Worm (Caenorhabditis elegans): ENCODE data around the gene gyg-2.

Gene gyg-2

ce11 chrV:16793312-16793711 is 47.3 kb upstream of the gyg-2 start (continued):
- peak; percentile 48 for TF ChIP-seq ztf-18 (tag; optimal IDR thresholded peaks at IDR 0.05)
- no peak for TF ChIP-seq unc-62 (GFP tag; optimal IDR thresholded peaks at IDR 0.05)

- TF ChIP-seq ceh-58 (GFP tag; IDR thresholded peaks at IDR 0.05) (0 out of 2 replicates have a peak, but pooled peaks have one; percentile 48), nhr-80 (tag; optimal IDR thresholded peaks at IDR 0.05) (no peak), F37B4.10 (GFP tag; IDR thresholded peaks at IDR 0.05) (no peak), sea-2 (GFP tag; IDR thresholded peaks at IDR 0.05) (no peak), zfh-2 (GFP tag; conservative IDR thresholded peaks at IDR 0.05) (peak; percentile 67), nhr-179 (tag; optimal IDR thresholded peaks at IDR 0.05) (no peak), ama-1 (optimal IDR thresholded peaks at IDR 0.05) (no peak), ama-1 (GFP tag; optimal IDR thresholded peaks at IDR 0.05) (peak in 1 of 2 experiments; percentile 39), atf-7 (tag; optimal IDR thresholded peaks at IDR 0.05) (no peak), Y67H2A.10 (GFP tag; conservative IDR thresholded peaks at IDR 0.05) (no peak), let-526 (GFP tag; IDR thresholded peaks at IDR 0.05) (no peak)
Observed at ce11 chrV:16792717-16793116, 46.7 kb upstream of the gyg-2 start.

ce11 chrV:16788967-16789366 is 42.9 kb upstream of the gyg-2 start, which contains the start of gene immt-2:
TSS of gene immt-2 (plus strand) at chrV:16789267.
- TF ChIP-seq hmg-20 (GFP tag; IDR thresholded peaks at IDR 0.05) (no peak), lag-1 (GFP tag; IDR thresholded peaks at IDR 0.05) (no peak), xnd-1 (tag; optimal IDR thresholded peaks at IDR 0.05) (no peak), F57C9.4 (tag; optimal IDR thresholded peaks at IDR 0.05) (no peak), hlh-12 (tag; optimal IDR thresholded peaks at IDR 0.05) (no peak), snpc-4 (GFP tag; optimal IDR thresholded peaks at IDR 0.05) (no peak), snpc-4 (tag; optimal IDR thresholded peaks at IDR 0.05) (peak in 1 of 4 experiments; percentile 28), egrh-3 (GFP tag; IDR thresholded peaks at IDR 0.05) (no peak), ztf-22 (GFP tag; optimal IDR thresholded peaks at IDR 0.05) (no peak), lsl-1 (GFP tag; optimal IDR thresholded peaks at IDR 0.05) (peak; percentile 85), ztf-18 (tag; optimal IDR thresholded peaks at IDR 0.05) (peak; percentile 17), nhr-80 (tag; optimal IDR thresholded peaks at IDR 0.05) (no peak)

- TF ChIP-seq C06A6.2 (GFP tag; conservative IDR thresholded peaks at IDR 0.05): no peak
- TF ChIP-seq ets-4 (GFP tag; optimal IDR thresholded peaks at IDR 0.05): no peak
- no peak for TF ChIP-seq attf-5 (GFP tag; optimal IDR thresholded peaks at IDR 0.05)
- TF ChIP-seq bed-2 (GFP tag; IDR thresholded peaks at IDR 0.05): no peak
- TF ChIP-seq snpc-4 (GFP tag; optimal IDR thresholded peaks at IDR 0.05): no peak
- no peak for TF ChIP-seq snpc-4 (tag; optimal IDR thresholded peaks at IDR 0.05)
- TF ChIP-seq T26A5.8 (tag; optimal IDR thresholded peaks at IDR 0.05): no peak
- TF ChIP-seq B0035.1 (tag; optimal IDR thresholded peaks at IDR 0.05): no peak
- TF ChIP-seq sptf-2 (GFP tag; optimal IDR thresholded peaks at IDR 0.05): no peak
- no peak for TF ChIP-seq dpff-1 (tag; optimal IDR thresholded peaks at IDR 0.05)
- TF ChIP-seq mel-28 (tag; optimal IDR thresholded peaks at IDR 0.05; ENCODE audit: borderline replicate concordance): no peak
- no peak for TF ChIP-seq hmg-1.2 (GFP tag; IDR thresholded peaks at IDR 0.05)
- no peak for TF ChIP-seq B0261.1 (tag; optimal IDR thresholded peaks at IDR 0.05)
Observed at ce11 chrV:16786012-16786411, 40.0 kb upstream of the gyg-2 start.

ce11 chrV:16784806-16785205 is 38.7 kb upstream of the gyg-2 start:
- no peak for TF ChIP-seq cebp-1 (GFP tag; IDR thresholded peaks at IDR 0.05)
- no peak for TF ChIP-seq cebp-1 (tag; optimal IDR thresholded peaks at IDR 0.05)
- peak; percentile 16 for TF ChIP-seq repo-1 (tag; optimal IDR thresholded peaks at IDR 0.05)
- peak; percentile 50; the same call in 1 of the 2 replicates for TF ChIP-seq egrh-3 (GFP tag; IDR thresholded peaks at IDR 0.05)
- 0 out of 2 replicates have a peak, but pooled peaks have one; percentile 22 for TF ChIP-seq K11D2.4 (GFP tag; IDR thresholded peaks at IDR 0.05)
- peak; percentile 43 for TF ChIP-seq nfya-1 (tag; optimal IDR thresholded peaks at IDR 0.05; ENCODE audit: borderline replicate concordance, insufficient read depth)
- peak; percentile 80 for TF ChIP-seq zfh-2 (GFP tag; conservative IDR thresholded peaks at IDR 0.05)
- TF ChIP-seq aptf-2 (GFP tag; conservative IDR thresholded peaks at IDR 0.05): no peak
